Worm (Caenorhabditis elegans): ENCODE measurements around the gene srlf-24.
A peak's percentile ranks its signal among the peaks of the same experiment; 100 is the strongest.

srlf-24 gene

ce11 chrIV:11145929-11146339 is 40.3 kb upstream of the srlf-24 start:
- no peak for TF ChIP-seq ztf-1 (GFP tag; conservative IDR thresholded peaks at IDR 0.05)
- no peak for TF ChIP-seq sem-4 (tag; optimal IDR thresholded peaks at IDR 0.05)
- no peak for TF ChIP-seq nhr-12 (tag; optimal IDR thresholded peaks at IDR 0.05)
- no peak for TF ChIP-seq ama-1 (optimal IDR thresholded peaks at IDR 0.05)
- TF ChIP-seq Y55F3AM.14 (GFP tag; optimal IDR thresholded peaks at IDR 0.05): no peak
- TF ChIP-seq ztf-4 (tag; optimal IDR thresholded peaks at IDR 0.05): no peak
- no peak for TF ChIP-seq fos-1 (tag; optimal IDR thresholded peaks at IDR 0.05)
- no peak for TF ChIP-seq zag-1 (tag; optimal IDR thresholded peaks at IDR 0.05)
- TF ChIP-seq alr-1 (tag; optimal IDR thresholded peaks at IDR 0.05): no peak

ce11 chrIV:11143228-11143444 is 37.5 kb upstream of the srlf-24 start, which contains the start of gene F01G4.4:
Gene F01G4.4, plus strand, starts transcription at chrIV:11143345.
- TF ChIP-seq ztf-4 (tag; optimal IDR thresholded peaks at IDR 0.05) (no peak), unc-55 (GFP tag; optimal IDR thresholded peaks at IDR 0.05) (no peak), lin-13 (GFP tag; optimal IDR thresholded peaks at IDR 0.05) (no peak), C34F6.9 (tag; optimal IDR thresholded peaks at IDR 0.05) (no peak), sem-4 (tag; optimal IDR thresholded peaks at IDR 0.05) (no peak), mbf-1 (tag; optimal IDR thresholded peaks at IDR 0.05) (no peak), dmd-4 (tag; optimal IDR thresholded peaks at IDR 0.05) (no peak), elt-1 (tag; optimal IDR thresholded peaks at IDR 0.05) (no peak), F13H6.1 (tag; optimal IDR thresholded peaks at IDR 0.05) (no peak), nhr-129 (tag; optimal IDR thresholded peaks at IDR 0.05) (no peak), skn-1 (tag; optimal IDR thresholded peaks at IDR 0.05) (no peak), alr-1 (tag; optimal IDR thresholded peaks at IDR 0.05) (no peak), ceh-16 (tag; optimal IDR thresholded peaks at IDR 0.05) (no peak), elt-3 (tag; optimal IDR thresholded peaks at IDR 0.05) (no peak), unc-39 (tag; optimal IDR thresholded peaks at IDR 0.05) (no peak), R02D3.7 (tag; optimal IDR thresholded peaks at IDR 0.05) (no peak), Y55F3AM.14 (GFP tag; optimal IDR thresholded peaks at IDR 0.05) (no peak), gmeb-1 (tag; optimal IDR thresholded peaks at IDR 0.05) (no peak)

- TF ChIP-seq sma-9 (GFP tag; optimal IDR thresholded peaks at IDR 0.05) (no peak), sma-9 (tag; optimal IDR thresholded peaks at IDR 0.05) (no peak), C34F6.9 (tag; optimal IDR thresholded peaks at IDR 0.05) (peak; percentile 79), ztf-4 (tag; optimal IDR thresholded peaks at IDR 0.05) (no peak), blmp-1 (tag; optimal IDR thresholded peaks at IDR 0.05; ENCODE audit: insufficient read depth) (no peak), nhr-10 (tag; optimal IDR thresholded peaks at IDR 0.05) (no peak), nhr-25 (tag; optimal IDR thresholded peaks at IDR 0.05) (peak; percentile 5), lin-13 (GFP tag; optimal IDR thresholded peaks at IDR 0.05) (peak; percentile 29), gmeb-1 (tag; optimal IDR thresholded peaks at IDR 0.05) (peak; percentile 92), crh-2 (tag; optimal IDR thresholded peaks at IDR 0.05) (peak; percentile 6), elt-1 (tag; optimal IDR thresholded peaks at IDR 0.05) (no peak), lsy-2 (tag; optimal IDR thresholded peaks at IDR 0.05) (peak; percentile 14 to 80), nhr-6 (tag; optimal IDR thresholded peaks at IDR 0.05) (no peak), unc-55 (GFP tag; optimal IDR thresholded peaks at IDR 0.05) (peak; percentile 78), egl-27 (tag; optimal IDR thresholded peaks at IDR 0.05) (no peak)
These were observed 36.9 kb upstream of the srlf-24 start, which contains the start of gene skih-2 for ce11 chrIV:11142314-11143227. Gene skih-2, minus strand, starts transcription at chrIV:11142364.

- TF ChIP-seq elt-1 (tag; optimal IDR thresholded peaks at IDR 0.05) (no peak), nhr-23 (tag; optimal IDR thresholded peaks at IDR 0.05) (no peak), egl-27 (tag; optimal IDR thresholded peaks at IDR 0.05) (no peak), nhr-21 (tag; optimal IDR thresholded peaks at IDR 0.05) (no peak), unc-62 (GFP tag; optimal IDR thresholded peaks at IDR 0.05) (no peak), unc-39 (tag; optimal IDR thresholded peaks at IDR 0.05) (no peak), nhr-6 (tag; optimal IDR thresholded peaks at IDR 0.05) (no peak), zag-1 (tag; optimal IDR thresholded peaks at IDR 0.05) (no peak), sma-9 (GFP tag; optimal IDR thresholded peaks at IDR 0.05) (no peak), sma-9 (tag; optimal IDR thresholded peaks at IDR 0.05) (no peak), nhr-237 (tag; optimal IDR thresholded peaks at IDR 0.05) (no peak), nhr-12 (tag; optimal IDR thresholded peaks at IDR 0.05) (no peak), mdl-1 (tag; optimal IDR thresholded peaks at IDR 0.05) (no peak), ZK546.5 (tag; optimal IDR thresholded peaks at IDR 0.05) (no peak)
These were observed 25.6 kb upstream of the srlf-24 start, which contains the start of gene ard-1 for ce11 chrIV:11131268-11131667. Gene ard-1, plus strand, starts transcription at chrIV:11131279.

Measured in whole organism, L2 larva.